Fruit fly (Drosophila melanogaster) whole organism, embryonic: ENCODE data around the gene Ubi-p63E.

Experiments used
- Adf1 ChIP-seq: fragments of 200-800 bp; sonication (Bioruptor generic); IDR thresholded peaks from 2 replicates; pipeline ENCODE4 v1.3.6; 2022; ENCODE audit warnings: missing biosample characterization, missing genetic modification characterization
- CG10147 ChIP-seq: fragments of 200-800 bp; sonication (Bioruptor generic); optimal IDR thresholded peaks from 2 replicates; lab custom pipeline; 2019; ENCODE audit warnings: missing biosample characterization, mild to moderate bottlenecking, missing genetic modification characterization, moderate library complexity
- CG10565 ChIP-seq: fragments of 200-800 bp; sonication (Bioruptor generic); optimal IDR thresholded peaks from 3 replicates; lab custom pipeline; 2016; ENCODE audit warnings: missing biosample characterization, mild to moderate bottlenecking, missing genetic modification characterization
- CG12071 ChIP-seq: fragments of 200-800 bp; sonication (Bioruptor generic); optimal IDR thresholded peaks from 3 replicates; lab custom pipeline; 2018; ENCODE audit warnings: missing biosample characterization, mild to moderate bottlenecking, missing genetic modification characterization
- CG12659 ChIP-seq: fragments of 200-800 bp; sonication (Bioruptor generic); optimal IDR thresholded peaks from 3 replicates; lab custom pipeline; 2017; ENCODE audit warnings: mild to moderate bottlenecking, missing biosample characterization, missing genetic modification reagents, missing genetic modification characterization
- CG14014 ChIP-seq: fragments of 200-800 bp; sonication (Bioruptor generic); IDR thresholded peaks from 2 replicates; pipeline ENCODE4 v1.3.6; 2022; ENCODE audit warnings: missing biosample characterization, missing genetic modification characterization
- CG15073 ChIP-seq: fragments of 200-800 bp; sonication (Bioruptor generic); optimal IDR thresholded peaks from 2 replicates; lab custom pipeline; 2016; ENCODE audit warnings: missing biosample characterization, missing genetic modification characterization
- CG15269 ChIP-seq: fragments of 200-800 bp; sonication (Bioruptor generic); optimal IDR thresholded peaks from 2 replicates; lab custom pipeline; 2018; ENCODE audit warnings: missing biosample characterization, mild to moderate bottlenecking, missing genetic modification characterization, moderate library complexity
- CG16813 ChIP-seq: fragments of 200-800 bp; sonication (Bioruptor generic); IDR thresholded peaks from 3 replicates; pipeline ENCODE4 v1.3.6; 2022; ENCODE audit warnings: missing biosample characterization, missing genetic modification characterization; ENCODE audit not compliant: partially characterized antibody
- CG17186 ChIP-seq: fragments of 200-800 bp; sonication (Bioruptor generic); optimal IDR thresholded peaks from 3 replicates; lab custom pipeline; 2017; ENCODE audit warnings: missing biosample characterization, missing genetic modification reagents, missing genetic modification characterization
- CG17359 ChIP-seq: fragments of 200-800 bp; sonication (Bioruptor generic); optimal IDR thresholded peaks from 3 replicates; lab custom pipeline; 2018; ENCODE audit warnings: missing biosample characterization, mild to moderate bottlenecking, missing genetic modification characterization, moderate library complexity
- CG30403 ChIP-seq: fragments of 200-800 bp; sonication (Bioruptor generic); optimal IDR thresholded peaks from 3 replicates; lab custom pipeline; 2016; ENCODE audit warnings: missing biosample characterization, missing genetic modification characterization
- CG33557 ChIP-seq: fragments of 200-800 bp; sonication (Bioruptor generic); optimal IDR thresholded peaks from 2 replicates; lab custom pipeline; 2019; ENCODE audit warnings: missing biosample characterization, mild to moderate bottlenecking, missing genetic modification characterization, moderate library complexity
- CG4360 ChIP-seq: fragments of 200-800 bp; sonication (Bioruptor generic); IDR thresholded peaks from 2 replicates; pipeline ENCODE4 v1.3.6; 2022; ENCODE audit warnings: missing biosample characterization, missing genetic modification characterization
- CG5953 ChIP-seq: fragments of 200-800 bp; sonication (Bioruptor generic); IDR thresholded peaks from 2 replicates; pipeline ENCODE4 v1.3.6; 2022; ENCODE audit warnings: missing biosample characterization, missing genetic modification characterization
- CG6654 ChIP-seq: fragments of 200-800 bp; sonication (Bioruptor generic); optimal IDR thresholded peaks from 2 replicates; lab custom pipeline; 2017; ENCODE audit warnings: missing biosample characterization, mild to moderate bottlenecking, missing genetic modification characterization
- CG6791 ChIP-seq: fragments of 200-800 bp; sonication (Bioruptor generic); IDR thresholded peaks from 3 replicates; pipeline ENCODE4 v1.3.6; 2022; ENCODE audit warnings: missing biosample characterization, missing genetic modification characterization; ENCODE audit not compliant: partially characterized antibody
- CG7372 ChIP-seq: fragments of 200-800 bp; sonication (Bioruptor generic); IDR thresholded peaks from 2 replicates; pipeline ENCODE4 v1.3.6; 2022; ENCODE audit warnings: missing biosample characterization, missing genetic modification characterization
- CG7987 ChIP-seq: fragments of 200-800 bp; sonication (Bioruptor generic); optimal IDR thresholded peaks from 2 replicates; lab custom pipeline; 2018; ENCODE audit warnings: missing biosample characterization, mild to moderate bottlenecking, missing genetic modification characterization, moderate library complexity
- CG8089 ChIP-seq: fragments of 200-800 bp; sonication (Bioruptor generic); optimal IDR thresholded peaks from 3 replicates; lab custom pipeline; 2016; ENCODE audit warnings: missing biosample characterization, missing genetic modification characterization
- CG8281 ChIP-seq: fragments of 200-800 bp; sonication (Bioruptor generic); optimal IDR thresholded peaks from 2 replicates; lab custom pipeline; 2018; ENCODE audit warnings: missing biosample characterization, mild to moderate bottlenecking, missing genetic modification characterization, moderate library complexity
- CG8765 ChIP-seq: fragments of 200-800 bp; sonication (Bioruptor generic); IDR thresholded peaks from 2 replicates; pipeline ENCODE4 v1.3.6; 2022; ENCODE audit warnings: missing biosample characterization, missing genetic modification characterization
- CkIIα-i1 ChIP-seq: fragments of 200-800 bp; sonication (Bioruptor generic); IDR thresholded peaks from 2 replicates; pipeline ENCODE4 v1.3.6; 2022; ENCODE audit warnings: missing biosample characterization, missing genetic modification characterization
- HHEX ChIP-seq: fragments of 200-800 bp; sonication (Bioruptor generic); optimal IDR thresholded peaks from 3 replicates; lab custom pipeline; 2017; ENCODE audit warnings: missing biosample characterization, mild to moderate bottlenecking, missing genetic modification characterization, missing genetic modification reagents
- Hsf ChIP-seq: fragments of 200-800 bp; sonication (Bioruptor generic); optimal IDR thresholded peaks from 3 replicates; lab custom pipeline; 2016; ENCODE audit warnings: missing biosample characterization, missing genetic modification characterization
- Sin3A ChIP-seq: fragments of >200 bp; optimal IDR thresholded peaks from 2 replicates; lab custom pipeline; 2018
- Sry-β ChIP-seq: fragments of 200-800 bp; sonication (Bioruptor generic); optimal IDR thresholded peaks from 2 replicates; lab custom pipeline; 2018; ENCODE audit warnings: missing biosample characterization, mild to moderate bottlenecking, missing genetic modification characterization, moderate library complexity
- Taf1 ChIP-seq: fragments of 200-800 bp; sonication (Bioruptor generic); IDR thresholded peaks from 2 replicates; pipeline ENCODE4 v1.3.6; 2022; ENCODE audit warnings: missing biosample characterization, missing genetic modification characterization
- ara ChIP-seq: fragments of 200-800 bp; sonication (Bioruptor generic); IDR thresholded peaks from 2 replicates; pipeline ENCODE4 v1.3.6; 2022; ENCODE audit warnings: missing biosample characterization, missing genetic modification characterization
- az2 ChIP-seq: fragments of 200-800 bp; sonication (Bioruptor generic); optimal IDR thresholded peaks from 3 replicates; lab custom pipeline; 2016; ENCODE audit warnings: missing biosample characterization, missing genetic modification characterization
- bbx ChIP-seq: fragments of 200-800 bp; sonication (Bioruptor generic); IDR thresholded peaks from 2 replicates; pipeline ENCODE4 v1.3.6; 2022; ENCODE audit warnings: missing biosample characterization, missing genetic modification characterization; ENCODE audit not compliant: partially characterized antibody
- cg ChIP-seq: fragments of 200-800 bp; sonication (Bioruptor generic); optimal IDR thresholded peaks from 3 replicates; lab custom pipeline; 2019; ENCODE audit warnings: missing biosample characterization, mild to moderate bottlenecking, missing genetic modification characterization, moderate library complexity
- chif ChIP-seq, 2 experiments: fragments of 200-800 bp; sonication (Bioruptor generic); optimal IDR thresholded peaks; 3 replicates each; lab custom pipeline; 2016; ENCODE audit warnings: missing biosample characterization in 2 of 2, missing genetic modification characterization in 2 of 2
- chinmo ChIP-seq: fragments of 200-800 bp; sonication (Bioruptor generic); IDR thresholded peaks from 4 replicates; pipeline ENCODE4 v1.3.6; 2022; ENCODE audit warnings: missing biosample characterization, missing genetic modification characterization; ENCODE audit not compliant: partially characterized antibody
- chn ChIP-seq: fragments of 200-800 bp; sonication (Bioruptor generic); optimal IDR thresholded peaks from 2 replicates; lab custom pipeline; 2016; ENCODE audit warnings: missing biosample characterization, missing genetic modification characterization
- crol ChIP-seq: fragments of 200-800 bp; sonication (Bioruptor generic); IDR thresholded peaks from 2 replicates; pipeline ENCODE4 v1.3.6; 2022; ENCODE audit warnings: missing biosample characterization, missing genetic modification characterization
- dati ChIP-seq: fragments of 200-800 bp; sonication (Bioruptor generic); IDR thresholded peaks from 2 replicates; pipeline ENCODE4 v1.3.6; 2022; ENCODE audit warnings: missing biosample characterization, missing genetic modification characterization
- fru ChIP-seq: fragments of >200 bp; optimal IDR thresholded peaks from 2 replicates; lab custom pipeline; 2017
- grau ChIP-seq: fragments of 200-800 bp; optimal IDR thresholded peaks from 3 replicates; lab custom pipeline; 2019; ENCODE audit warnings: missing biosample characterization, mild to moderate bottlenecking, missing genetic modification characterization, moderate library complexity
- lab ChIP-seq: fragments of 200-800 bp; sonication (Bioruptor generic); optimal IDR thresholded peaks from 3 replicates; lab custom pipeline; 2017; ENCODE audit warnings: missing biosample characterization, missing genetic modification characterization, mild to moderate bottlenecking, moderate library complexity, missing genetic modification reagents
- nmo ChIP-seq: fragments of 200-800 bp; sonication (Bioruptor generic); optimal IDR thresholded peaks from 2 replicates; lab custom pipeline; 2018; ENCODE audit warnings: missing biosample characterization, mild to moderate bottlenecking, missing genetic modification characterization, moderate library complexity
- pros ChIP-seq: fragments of 200-800 bp; sonication (Bioruptor generic); optimal IDR thresholded peaks from 3 replicates; lab custom pipeline; 2019; ENCODE audit warnings: missing biosample characterization, mild to moderate bottlenecking, missing genetic modification characterization, moderate library complexity
- ro ChIP-seq: fragments of 200-800 bp; sonication (Bioruptor generic); IDR thresholded peaks from 2 replicates; pipeline ENCODE4 v1.3.6; 2022; ENCODE audit warnings: missing biosample characterization, missing genetic modification characterization
- run ChIP-seq: fragments of 200-800 bp; sonication (Bioruptor generic); optimal IDR thresholded peaks from 3 replicates; lab custom pipeline; 2018; ENCODE audit warnings: missing biosample characterization, mild to moderate bottlenecking, missing genetic modification characterization
- sens-2 ChIP-seq: fragments of 200-800 bp; sonication (Bioruptor generic); IDR thresholded peaks from 2 replicates; pipeline ENCODE4 v1.3.6; 2022; ENCODE audit warnings: missing biosample characterization, missing genetic modification characterization
- slp2 ChIP-seq: fragments of 200-800 bp; sonication (Bioruptor generic); optimal IDR thresholded peaks from 2 replicates; lab custom pipeline; 2016; ENCODE audit warnings: missing biosample characterization, missing genetic modification characterization
- twi ChIP-seq: fragments of 200-800 bp; optimal IDR thresholded peaks from 2 replicates; lab custom pipeline; 2019; ENCODE audit warnings: missing biosample characterization, mild to moderate bottlenecking, missing genetic modification characterization, moderate library complexity
- usp ChIP-seq: fragments of >200 bp; optimal IDR thresholded peaks from 2 replicates; lab custom pipeline; 2017; ENCODE audit warnings: missing biosample characterization, missing genetic modification characterization
- wek ChIP-seq: fragments of 200-800 bp; sonication (Bioruptor generic); optimal IDR thresholded peaks from 3 replicates; lab custom pipeline; 2018; ENCODE audit warnings: missing biosample characterization, mild to moderate bottlenecking, missing genetic modification characterization, moderate library complexity
- yki ChIP-seq: fragments of >200 bp; optimal IDR thresholded peaks from 3 replicates; lab custom pipeline; 2018

Ubi-p63E gene

dm6 chr3L:3855194-3855980, 47.6 kb downstream of the Ubi-p63E start (continued):
- TF ChIP-seq grau (tag; lab: Kevin White, UChicago) (peak; percentile 51), yki (lab: Kevin White, UChicago) (no peak), lab (GFP tag; lab: Kevin White, UChicago) (peak; percentile 8), CG8281 (tag; lab: Kevin White, UChicago) (no peak), CG5953 (GFP tag; lab: Robert Waterston, UW) (no peak), nmo (GFP tag; lab: Kevin White, UChicago) (peak; percentile 77), CG12659 (peak; percentile 12), dati (GFP tag; lab: Robert Waterston, UW) (no peak), az2 (GFP tag; lab: Kevin White, UChicago) (peak; percentile 69), usp (GFP tag; lab: Kevin White, UChicago) (no peak), Hsf (GFP tag; lab: Kevin White, UChicago) (peak; percentile 28), pros (peak; percentile 54), CG6791 (GFP tag; lab: Robert Waterston, UW) (no peak), chn (GFP tag; lab: Kevin White, UChicago) (peak; percentile 11), bbx (GFP tag; lab: Robert Waterston, UW) (no peak), ara (peak; percentile 77; the same call in 1 of the 2 replicates), CG15269 (tag; lab: Kevin White, UChicago) (peak; percentile 50), CG16813 (GFP tag; lab: Robert Waterston, UW) (no peak), sens-2 (GFP tag; lab: Robert Waterston, UW) (no peak), HHEX (no peak), CG17186 (GFP tag; lab: Kevin White, UChicago) (no peak), chinmo (GFP tag; lab: Robert Waterston, UW) (no peak), Sin3A (lab: Kevin White, UChicago) (no peak), wek (GFP tag; lab: Kevin White, UChicago) (no peak), CkIIα-i1 (no peak), CG17359 (tag; lab: Kevin White, UChicago) (peak; percentile 41), CG8765 (GFP tag; lab: Robert Waterston, UW) (no peak; the same call in 1 of the 2 replicates), CG12071 (no peak), crol (GFP tag; lab: Robert Waterston, UW) (peak; percentile 95), CG33557 (peak; percentile 69), slp2 (GFP tag; lab: Kevin White, UChicago) (no peak), Sry-β (GFP tag; lab: Kevin White, UChicago) (no peak), CG30403 (GFP tag; lab: Kevin White, UChicago) (peak; percentile 47), CG6654 (no peak), ro (GFP tag; lab: Robert Waterston, UW) (no peak), CG14014 (no peak), CG7987 (GFP tag; lab: Kevin White, UChicago) (no peak), twi (peak; percentile 18), chif (GFP tag; optimal IDR thresholded peaks at IDR 0.05; lab: Kevin White, UChicago) (peak in 1 of 2 experiments; percentile 1), Taf1 (GFP tag; lab: Robert Waterston, UW) (no peak), CG8089 (GFP tag; lab: Kevin White, UChicago) (no peak), cg (GFP tag; lab: Kevin White, UChicago) (peak; percentile 49), Adf1 (GFP tag; lab: Robert Waterston, UW) (no peak), CG10147 (GFP tag; lab: Kevin White, UChicago) (no peak), CG10565 (GFP tag; lab: Kevin White, UChicago) (no peak), run (tag; lab: Kevin White, UChicago) (no peak), CG15073 (no peak), fru (no peak), CG4360 (GFP tag; lab: Robert Waterston, UW) (peak; percentile 90), CG7372 (GFP tag; lab: Robert Waterston, UW) (0 out of 2 replicates have a peak, but pooled peaks have one; percentile 11)
